Fruit fly (Drosophila melanogaster): ENCODE data around the gene Nek2.
A peak's percentile ranks its signal among the peaks of the same experiment; 100 is the strongest.

Gene Nek2

dm6 chrX:7937588-7938481 is 46.4 kb upstream of the Nek2 start (continued):
- peak; percentile 58 for TF ChIP-seq cwo (GFP tag; optimal IDR thresholded peaks at IDR 0.05)
- TF ChIP-seq fd64A (GFP tag; optimal IDR thresholded peaks at IDR 0.05) = peak; percentile 38
- 0 out of 2 replicates have a peak, but pooled peaks have one; percentile 29 for TF ChIP-seq CG11696 (GFP tag; IDR thresholded peaks at IDR 0.05)
- peak; percentile 23; the same call in 1 of the 2 replicates for TF ChIP-seq Atf6 (GFP tag; IDR thresholded peaks at IDR 0.05)
- peak; percentile 36 for TF ChIP-seq Fer3 (tag; optimal IDR thresholded peaks at IDR 0.05)
- TF ChIP-seq danr (GFP tag; IDR thresholded peaks at IDR 0.05) = peak; percentile 61; the same call in 1 of the 2 replicates
- peak; percentile 12 for TF ChIP-seq wek (GFP tag; optimal IDR thresholded peaks at IDR 0.05)
- TF ChIP-seq twi (tag; optimal IDR thresholded peaks at IDR 0.05) = peak; percentile 56
- TF ChIP-seq Oaz (GFP tag; IDR thresholded peaks at IDR 0.05) = 0 out of 2 replicates have a peak, but pooled peaks have one; percentile 27
- peak; percentile 38 for TF ChIP-seq CG30020 (tag; optimal IDR thresholded peaks at IDR 0.05)
- peak; percentile 47 for TF ChIP-seq Sry-β (GFP tag; optimal IDR thresholded peaks at IDR 0.05)
- peak; percentile 64 for TF ChIP-seq Fer1 (GFP tag; optimal IDR thresholded peaks at IDR 0.05)
- TF ChIP-seq CG2712 (tag; optimal IDR thresholded peaks at IDR 0.05) = peak; percentile 89
- TF ChIP-seq CG5245 (GFP tag; optimal IDR thresholded peaks at IDR 0.05) = peak; percentile 61
- TF ChIP-seq CG11560 (tag; IDR thresholded peaks at IDR 0.05) = peak; percentile 42; the same call in 2 of the 3 replicates
- TF ChIP-seq CG4617 (GFP tag; optimal IDR thresholded peaks at IDR 0.05; ENCODE audit: borderline replicate concordance) = peak; percentile 45
- TF ChIP-seq slbo (GFP tag; IDR thresholded peaks at IDR 0.05) = no peak
- TF ChIP-seq zfh2 (GFP tag; optimal IDR thresholded peaks at IDR 0.05) = peak; percentile 2
- peak; percentile 13 for TF ChIP-seq Hand (GFP tag; optimal IDR thresholded peaks at IDR 0.05)
- TF ChIP-seq CG17328 (GFP tag; IDR thresholded peaks at IDR 0.05) = peak; percentile 68
- peak; percentile 64 for TF ChIP-seq pho (GFP tag; optimal IDR thresholded peaks at IDR 0.05)
- no peak for TF ChIP-seq Taf1 (GFP tag; IDR thresholded peaks at IDR 0.05)
- TF ChIP-seq CG4854 (GFP tag; optimal IDR thresholded peaks at IDR 0.05) = peak; percentile 49
- TF ChIP-seq Abd-B (GFP tag; optimal IDR thresholded peaks at IDR 0.05) = peak; percentile 78
- peak; percentile 50 for TF ChIP-seq Rfx (GFP tag; IDR thresholded peaks at IDR 0.05)
- peak; percentile 76 for TF ChIP-seq esg (GFP tag; conservative IDR thresholded peaks at IDR 0.05)
- no peak for TF ChIP-seq CG34376 (GFP tag; optimal IDR thresholded peaks at IDR 0.05)
- peak; percentile 88 for TF ChIP-seq CG8944 (GFP tag; optimal IDR thresholded peaks at IDR 0.05)
- no peak for TF ChIP-seq Elba2 (GFP tag; optimal IDR thresholded peaks at IDR 0.05)
- peak; percentile 73 for TF ChIP-seq CG1602 (GFP tag; optimal IDR thresholded peaks at IDR 0.05)
- TF ChIP-seq bbx (GFP tag; IDR thresholded peaks at IDR 0.05; ENCODE audit: partially characterized antibody) = no peak
- peak; percentile 2 for TF ChIP-seq CrebB (tag; optimal IDR thresholded peaks at IDR 0.05)
- no peak for TF ChIP-seq z (GFP tag; IDR thresholded peaks at IDR 0.05)
- no peak for TF ChIP-seq yki (optimal IDR thresholded peaks at IDR 0.05)
- TF ChIP-seq grau (tag; optimal IDR thresholded peaks at IDR 0.05) = peak; percentile 74
- peak; percentile 88 for TF ChIP-seq da (GFP tag; optimal IDR thresholded peaks at IDR 0.05)
- TF ChIP-seq CG15073 (GFP tag; optimal IDR thresholded peaks at IDR 0.05) = peak; percentile 2
- TF ChIP-seq prd (optimal IDR thresholded peaks at IDR 0.05) = no peak
- no peak; the same call in none of the 3 replicates for TF ChIP-seq prd (GFP tag; IDR thresholded peaks at IDR 0.05)
- TF ChIP-seq grn (GFP tag; optimal IDR thresholded peaks at IDR 0.05) = no peak
- TF ChIP-seq tll (GFP tag; optimal IDR thresholded peaks at IDR 0.05) = peak; percentile 63 to 74
- TF ChIP-seq oc (tag; optimal IDR thresholded peaks at IDR 0.05) = peak; percentile 77
- TF ChIP-seq CG10959 (GFP tag; IDR thresholded peaks at IDR 0.05) = 0 out of 2 replicates have a peak, but pooled peaks have one; percentile 32
- peak; percentile 89 for TF ChIP-seq gem (tag; optimal IDR thresholded peaks at IDR 0.05)
- peak; percentile 67 for TF ChIP-seq CG12219 (GFP tag; optimal IDR thresholded peaks at IDR 0.05)
- peak; percentile 61 for TF ChIP-seq CG18764 (GFP tag; optimal IDR thresholded peaks at IDR 0.05)
- peak; percentile 82 for TF ChIP-seq tio (GFP tag; optimal IDR thresholded peaks at IDR 0.05)
- TF ChIP-seq slp2 (GFP tag; optimal IDR thresholded peaks at IDR 0.05) = peak; percentile 89
- peak; percentile 70 for TF ChIP-seq CG10543 (GFP tag; optimal IDR thresholded peaks at IDR 0.05)

Data from whole organism, embryonic.